Worm (Caenorhabditis elegans) whole organism, midembryonic: Measurements from ENCODE around the gene T23F2.4.

Source experiments
- T22C8.4 ChIP-seq: fragments of 200-800 bp; sonication (Bioruptor generic); IDR thresholded peaks from 2 replicates; pipeline ENCODE4 v1.3.6; 2022; ENCODE audit warnings: missing genetic modification characterization, missing compliant biosample characterization
- cog-1 ChIP-seq: sonication (generic microtip); optimal IDR thresholded peaks from 2 replicates; lab custom pipeline; 2016; ENCODE audit warnings: missing genetic modification characterization, missing compliant biosample characterization
- klf-2 ChIP-seq: fragments of 200-800 bp; sonication (Bioruptor generic); conservative IDR thresholded peaks from 2 replicates; pipeline ENCODE4 v1.3.6; 2022; ENCODE audit warnings: missing genetic modification reagents, missing genetic modification characterization, missing compliant biosample characterization
- ref-1 ChIP-seq: fragments of 200-800 bp; sonication (Bioruptor generic); conservative IDR thresholded peaks from 2 replicates; pipeline ENCODE4 v1.3.6; 2022; ENCODE audit warnings: missing genetic modification reagents, missing genetic modification characterization, missing compliant biosample characterization
- ztf-23 ChIP-seq: fragments of 200-800 bp; sonication (Bioruptor generic); IDR thresholded peaks from 2 replicates; pipeline ENCODE4 v1.3.6; 2022; ENCODE audit warnings: missing genetic modification reagents, missing genetic modification characterization, missing compliant biosample characterization

- TF ChIP-seq T22C8.4 (GFP tag; lab: Robert Waterston, UW) (no peak), ztf-23 (GFP tag; lab: Robert Waterston, UW) (no peak), klf-2 (GFP tag; lab: Robert Waterston, UW) (no peak), cog-1 (no peak), ref-1 (GFP tag; lab: Robert Waterston, UW) (no peak)
Measured at ce11 chrX:5543651-5544050, 28.8 kb upstream of the T23F2.4 start, which contains the start of gene C54G7.1.
